Fruit fly (Drosophila melanogaster) whole organism, embryonic: ENCODE data around the gene CG31808.

Experiments
- ATbp ChIP-seq: fragments of 200-800 bp; sonication (Bioruptor generic); optimal IDR thresholded peaks from 2 replicates; lab custom pipeline; 2017; ENCODE audit warnings: missing biosample characterization, mild to moderate bottlenecking, missing genetic modification characterization, missing genetic modification reagents
- Adf1 ChIP-seq: fragments of 200-800 bp; sonication (Bioruptor generic); IDR thresholded peaks from 2 replicates; pipeline ENCODE4 v1.3.6; 2022; ENCODE audit warnings: missing biosample characterization, missing genetic modification characterization
- CG11723 ChIP-seq: fragments of 200-800 bp; sonication (Bioruptor generic); optimal IDR thresholded peaks from 2 replicates; lab custom pipeline; 2017; ENCODE audit warnings: missing biosample characterization, mild to moderate bottlenecking, missing genetic modification characterization
- CG14050 ChIP-seq: fragments of 200-800 bp; sonication (Bioruptor generic); IDR thresholded peaks from 3 replicates; pipeline ENCODE4 v1.3.6; 2022; ENCODE audit warnings: missing biosample characterization, missing genetic modification characterization
- CG14667 ChIP-seq: fragments of 200-800 bp; sonication (Bioruptor generic); IDR thresholded peaks from 2 replicates; pipeline ENCODE4 v1.3.6; 2022; ENCODE audit warnings: missing biosample characterization, missing genetic modification characterization
- CG15269 ChIP-seq: fragments of 200-800 bp; sonication (Bioruptor generic); optimal IDR thresholded peaks from 2 replicates; lab custom pipeline; 2018; ENCODE audit warnings: missing biosample characterization, mild to moderate bottlenecking, missing genetic modification characterization, moderate library complexity
- CG1647 ChIP-seq: fragments of 200-800 bp; sonication (Bioruptor generic); optimal IDR thresholded peaks from 3 replicates; lab custom pipeline; 2016; ENCODE audit warnings: missing biosample characterization, missing genetic modification characterization
- CG17359 ChIP-seq: fragments of 200-800 bp; sonication (Bioruptor generic); optimal IDR thresholded peaks from 3 replicates; lab custom pipeline; 2018; ENCODE audit warnings: missing biosample characterization, mild to moderate bottlenecking, missing genetic modification characterization, moderate library complexity
- CG17802 ChIP-seq: fragments of 200-800 bp; sonication (Bioruptor generic); optimal IDR thresholded peaks from 2 replicates; lab custom pipeline; 2018; ENCODE audit warnings: missing biosample characterization, mild to moderate bottlenecking, missing genetic modification characterization, moderate library complexity
- CG34422 ChIP-seq: fragments of 200-800 bp; sonication (Bioruptor generic); IDR thresholded peaks from 3 replicates; pipeline ENCODE4 v1.3.6; 2022; ENCODE audit warnings: missing biosample characterization, missing genetic modification characterization
- CG42726 ChIP-seq: fragments of 200-800 bp; sonication (Bioruptor generic); IDR thresholded peaks from 2 replicates; pipeline ENCODE4 v1.3.6; 2022; ENCODE audit warnings: missing biosample characterization, missing genetic modification characterization; ENCODE audit not compliant: partially characterized antibody
- CG43689 ChIP-seq: fragments of 200-800 bp; sonication (Bioruptor generic); IDR thresholded peaks from 2 replicates; pipeline ENCODE4 v1.3.6; 2022; ENCODE audit warnings: missing biosample characterization, missing genetic modification characterization
- CG4730 ChIP-seq: fragments of 200-800 bp; sonication (Bioruptor generic); IDR thresholded peaks from 2 replicates; pipeline ENCODE4 v1.3.6; 2022; ENCODE audit warnings: missing biosample characterization, missing genetic modification characterization
- CG7372 ChIP-seq: fragments of 200-800 bp; sonication (Bioruptor generic); IDR thresholded peaks from 2 replicates; pipeline ENCODE4 v1.3.6; 2022; ENCODE audit warnings: missing biosample characterization, missing genetic modification characterization
- CG7839 ChIP-seq: fragments of 200-800 bp; sonication (Bioruptor generic); optimal IDR thresholded peaks from 3 replicates; lab custom pipeline; 2018; ENCODE audit warnings: missing biosample characterization, mild to moderate bottlenecking, missing genetic modification characterization, moderate library complexity
- CG9932 ChIP-seq: fragments of 200-800 bp; sonication (Bioruptor generic); IDR thresholded peaks from 2 replicates; pipeline ENCODE4 v1.3.6; 2022; ENCODE audit warnings: missing biosample characterization, missing genetic modification characterization
- CrebB ChIP-seq: fragments of 200-800 bp; sonication (Bioruptor generic); optimal IDR thresholded peaks from 3 replicates; lab custom pipeline; 2018; ENCODE audit warnings: missing biosample characterization, mild to moderate bottlenecking, missing genetic modification characterization
- D ChIP-seq, 2 experiments: fragments of 200-800 bp in 1 of 2; fragments of >200 bp in 1 of 2; sonication (Bioruptor generic) in 1 of 2; optimal IDR thresholded peaks; 2 replicates in 1 of 2; 3 replicates in 1 of 2; lab custom pipeline; 2017; ENCODE audit warnings: mild to moderate bottlenecking in 1 of 2, missing biosample characterization in 1 of 2, missing genetic modification characterization in 1 of 2, missing genetic modification reagents in 1 of 2
- Dip3 ChIP-seq: fragments of 200-800 bp; sonication (Bioruptor generic); optimal IDR thresholded peaks from 3 replicates; lab custom pipeline; 2016; ENCODE audit warnings: missing biosample characterization, missing genetic modification characterization
- Dp ChIP-seq: fragments of 200-800 bp; sonication (Bioruptor generic); optimal IDR thresholded peaks from 2 replicates; lab custom pipeline; 2018; ENCODE audit warnings: missing biosample characterization, mild to moderate bottlenecking, missing genetic modification characterization, moderate library complexity
- Dref ChIP-seq: fragments of 200-800 bp; sonication (Bioruptor generic); IDR thresholded peaks from 2 replicates; pipeline ENCODE4 v1.3.6; 2022; ENCODE audit warnings: missing biosample characterization, missing genetic modification characterization
- Drgx ChIP-seq: fragments of 200-800 bp; sonication (Bioruptor generic); IDR thresholded peaks from 2 replicates; pipeline ENCODE4 v1.3.6; 2022; ENCODE audit warnings: missing biosample characterization, missing genetic modification characterization
- Hmx ChIP-seq: fragments of 200-800 bp; sonication (Bioruptor generic); optimal IDR thresholded peaks from 2 replicates; lab custom pipeline; 2016; ENCODE audit warnings: missing biosample characterization, missing genetic modification characterization
- Hr51 ChIP-seq, 2 experiments: fragments of 200-800 bp; sonication (Bioruptor generic); optimal IDR thresholded peaks; 2 replicates in 1 of 2; 3 replicates in 1 of 2; lab custom pipeline; 2016 to 2018; ENCODE audit warnings: missing biosample characterization in 2 of 2, missing genetic modification characterization in 2 of 2, mild to moderate bottlenecking in 1 of 2, moderate library complexity in 1 of 2
- Neu2 ChIP-seq: fragments of 200-800 bp; sonication (Bioruptor generic); optimal IDR thresholded peaks from 3 replicates; lab custom pipeline; 2016; ENCODE audit warnings: missing biosample characterization, missing genetic modification characterization, borderline replicate concordance
- Rfx ChIP-seq: fragments of 200-800 bp; sonication (Bioruptor generic); IDR thresholded peaks from 2 replicates; pipeline ENCODE4 v1.3.6; 2022; ENCODE audit warnings: missing biosample characterization, missing genetic modification characterization
- ara ChIP-seq: fragments of 200-800 bp; sonication (Bioruptor generic); IDR thresholded peaks from 2 replicates; pipeline ENCODE4 v1.3.6; 2022; ENCODE audit warnings: missing biosample characterization, missing genetic modification characterization
- bsh ChIP-seq, 2 experiments: fragments of 200-800 bp; sonication (Bioruptor generic); optimal IDR thresholded peaks; 2 replicates each; lab custom pipeline; 2017 to 2018; ENCODE audit warnings: mild to moderate bottlenecking in 2 of 2, missing biosample characterization in 2 of 2, missing genetic modification characterization in 2 of 2, moderate library complexity in 1 of 2
- btn ChIP-seq: fragments of 200-800 bp; sonication (Bioruptor generic); optimal IDR thresholded peaks from 2 replicates; lab custom pipeline; 2016; ENCODE audit warnings: missing biosample characterization, missing genetic modification characterization
- cas ChIP-seq: fragments of 200-800 bp; sonication (Bioruptor generic); IDR thresholded peaks from 2 replicates; pipeline ENCODE4 v1.3.6; 2022; ENCODE audit warnings: missing biosample characterization, missing genetic modification characterization
- cg ChIP-seq: fragments of 200-800 bp; sonication (Bioruptor generic); optimal IDR thresholded peaks from 3 replicates; lab custom pipeline; 2019; ENCODE audit warnings: missing biosample characterization, mild to moderate bottlenecking, missing genetic modification characterization, moderate library complexity
- dati ChIP-seq: fragments of 200-800 bp; sonication (Bioruptor generic); IDR thresholded peaks from 2 replicates; pipeline ENCODE4 v1.3.6; 2022; ENCODE audit warnings: missing biosample characterization, missing genetic modification characterization
- emc ChIP-seq: fragments of 200-800 bp; sonication (Bioruptor generic); optimal IDR thresholded peaks from 2 replicates; lab custom pipeline; 2016; ENCODE audit warnings: missing biosample characterization, missing genetic modification characterization
- gcm ChIP-seq: fragments of 200-800 bp; sonication (Bioruptor generic); optimal IDR thresholded peaks from 2 replicates; lab custom pipeline; 2019; ENCODE audit warnings: missing biosample characterization, mild to moderate bottlenecking, missing genetic modification characterization, moderate library complexity
- grau ChIP-seq: fragments of 200-800 bp; optimal IDR thresholded peaks from 3 replicates; lab custom pipeline; 2019; ENCODE audit warnings: missing biosample characterization, mild to moderate bottlenecking, missing genetic modification characterization, moderate library complexity
- gro ChIP-seq: fragments of 200-800 bp; sonication (Bioruptor generic); optimal IDR thresholded peaks from 2 replicates; lab custom pipeline; 2016; ENCODE audit warnings: missing biosample characterization, missing genetic modification characterization
- gsb-n ChIP-seq: fragments of 200-800 bp; sonication (Bioruptor generic); optimal IDR thresholded peaks from 3 replicates; lab custom pipeline; 2018; ENCODE audit warnings: missing biosample characterization, mild to moderate bottlenecking, missing genetic modification characterization
- kah ChIP-seq: fragments of 200-800 bp; sonication (Bioruptor generic); optimal IDR thresholded peaks from 2 replicates; lab custom pipeline; 2018; ENCODE audit warnings: missing biosample characterization, mild to moderate bottlenecking, missing genetic modification characterization
- lbe ChIP-seq: fragments of 200-800 bp; sonication (Bioruptor generic); optimal IDR thresholded peaks from 2 replicates; lab custom pipeline; 2016; ENCODE audit warnings: missing biosample characterization, mild to moderate bottlenecking, missing genetic modification characterization
- lilli ChIP-seq: fragments of 200-800 bp; sonication (Bioruptor generic); optimal IDR thresholded peaks from 3 replicates; lab custom pipeline; 2016; ENCODE audit warnings: missing biosample characterization, missing genetic modification characterization
- lov ChIP-seq, 2 experiments: fragments of 200-800 bp in 1 of 2; fragments of >200 bp in 1 of 2; sonication (Bioruptor generic) in 1 of 2; IDR thresholded peaks in 1 of 2; optimal IDR thresholded peaks in 1 of 2; 2 replicates in 1 of 2; 3 replicates in 1 of 2; pipeline versions ENCODE4 v1.3.6 to Lab custom; 2017 to 2022; ENCODE audit warnings: missing biosample characterization in 1 of 2, missing genetic modification characterization in 1 of 2
- pho ChIP-seq: fragments of 200-800 bp; sonication (Bioruptor generic); optimal IDR thresholded peaks from 2 replicates; lab custom pipeline; 2016; ENCODE audit warnings: missing biosample characterization, missing genetic modification characterization
- prd ChIP-seq, 3 experiments: fragments of >200 bp in 2 of 3; fragments of 200-800 bp in 1 of 3; sonication (Bioruptor generic) in 1 of 3; optimal IDR thresholded peaks in 2 of 3; IDR thresholded peaks in 1 of 3; 2 replicates in 2 of 3; 3 replicates in 1 of 3; pipeline versions ENCODE4 v1.3.6 to Lab custom; 2017 to 2022; ENCODE audit warnings: missing biosample characterization in 1 of 3, missing genetic modification characterization in 1 of 3
- shn ChIP-seq: fragments of 200-800 bp; sonication (Bioruptor generic); optimal IDR thresholded peaks from 3 replicates; lab custom pipeline; 2016; ENCODE audit warnings: missing biosample characterization, missing genetic modification characterization
- sr ChIP-seq: fragments of 200-800 bp; sonication (Bioruptor generic); IDR thresholded peaks from 3 replicates; pipeline ENCODE4 v1.3.6; 2022; ENCODE audit warnings: missing biosample characterization, missing genetic modification characterization
- vvl ChIP-seq: fragments of 200-800 bp; sonication (Bioruptor generic); IDR thresholded peaks from 2 replicates; pipeline ENCODE4 v1.3.6; 2022; ENCODE audit warnings: missing biosample characterization, missing genetic modification characterization
- zen2 ChIP-seq: fragments of 200-800 bp; sonication (Bioruptor generic); IDR thresholded peaks from 3 replicates; pipeline ENCODE4 v1.3.6; 2022; ENCODE audit warnings: missing biosample characterization, missing genetic modification characterization; ENCODE audit not compliant: partially characterized antibody

CG31808 gene

dm6 chr2L:16715841-16716701 is at the start of gene CG31808, which contains the start of gene Cyt-c-d (continued):
- TF ChIP-seq ATbp (GFP tag; lab: Kevin White, UChicago) (peak; percentile 98), Hmx (GFP tag; lab: Kevin White, UChicago) (peak; percentile 85), CrebB (tag; lab: Kevin White, UChicago) (peak; percentile 95), Adf1 (peak; percentile 77), CG43689 (GFP tag; lab: Robert Waterston, UW) (peak; percentile 97), grau (peak; percentile 96), CG4730 (GFP tag; lab: Robert Waterston, UW) (peak; percentile 96), vvl (GFP tag; lab: Robert Waterston, UW) (peak; percentile 99), bsh (GFP tag; optimal IDR thresholded peaks at IDR 0.05; lab: Kevin White, UChicago) (peak; percentile 97 to 99), Neu2 (GFP tag; lab: Kevin White, UChicago) (no peak), CG7839 (tag; lab: Kevin White, UChicago) (peak; percentile 97), kah (GFP tag; lab: Kevin White, UChicago) (peak; percentile 90), Dref (GFP tag; lab: Robert Waterston, UW) (no peak), emc (peak; percentile 72), Drgx (GFP tag; lab: Robert Waterston, UW) (peak; percentile 99), gro (GFP tag; lab: Kevin White, UChicago) (peak; percentile 82), gsb-n (peak; percentile 98), cas (GFP tag; lab: Robert Waterston, UW) (peak; percentile 86), CG14050 (GFP tag; lab: Robert Waterston, UW) (peak; percentile 98), gcm (GFP tag; lab: Kevin White, UChicago) (peak; percentile 98), dati (GFP tag; lab: Robert Waterston, UW) (peak; percentile 90), CG9932 (GFP tag; lab: Robert Waterston, UW) (peak; percentile 84), zen2 (GFP tag; lab: Robert Waterston, UW) (no peak; the same call in 2 of the 3 replicates), cg (peak; percentile 28), Rfx (GFP tag; lab: Robert Waterston, UW) (peak; percentile 94), shn (peak; percentile 87), lbe (GFP tag; lab: Kevin White, UChicago) (peak; percentile 93), btn (peak; percentile 82), CG42726 (GFP tag; lab: Robert Waterston, UW) (peak; percentile 25; the same call in 1 of the 2 replicates), lov (optimal IDR thresholded peaks at IDR 0.05; lab: Kevin White, UChicago) (no peak), lov (GFP tag; IDR thresholded peaks at IDR 0.05; lab: Robert Waterston, UW) (peak; percentile 96), Hr51 (GFP tag; optimal IDR thresholded peaks at IDR 0.05; lab: Kevin White, UChicago) (peak; percentile 85 to 98), sr (GFP tag; lab: Robert Waterston, UW) (peak; percentile 87), D (optimal IDR thresholded peaks at IDR 0.05; lab: Kevin White, UChicago) (no peak), D (GFP tag; optimal IDR thresholded peaks at IDR 0.05; lab: Kevin White, UChicago) (peak; percentile 97), lilli (GFP tag; lab: Kevin White, UChicago) (peak; percentile 96), CG15269 (tag; lab: Kevin White, UChicago) (peak; percentile 98), CG1647 (GFP tag; lab: Kevin White, UChicago) (peak; percentile 86), CG17359 (tag; lab: Kevin White, UChicago) (peak; percentile 98), pho (GFP tag; lab: Kevin White, UChicago) (peak; percentile 89), CG7372 (peak; percentile 95), Dp (GFP tag; lab: Kevin White, UChicago) (peak; percentile 11), prd (optimal IDR thresholded peaks at IDR 0.05; lab: Kevin White, UChicago) (no peak), prd (GFP tag; IDR thresholded peaks at IDR 0.05; lab: Robert Waterston, UW) (peak; percentile 98), ara (peak; percentile 98), CG14667 (GFP tag; lab: Robert Waterston, UW) (peak; percentile 96), CG11723 (GFP tag; lab: Kevin White, UChicago) (peak; percentile 96), CG17802 (tag; lab: Kevin White, UChicago) (peak; percentile 87), CG34422 (peak; percentile 96), Dip3 (peak; percentile 87)
